Worm (Caenorhabditis elegans): ENCODE data around the gene dib-1.

The dib-1 gene

ce11 chrIV:2928409-2928808, 37.7 kb downstream of the dib-1 start, which contains the start of gene manf-1 (continued):
- TF ChIP-seq hlh-11 (tag; optimal IDR thresholded peaks at IDR 0.05) (peak; percentile 58), gei-8 (GFP tag; optimal IDR thresholded peaks at IDR 0.05) (no peak), tag-97 (GFP tag; IDR thresholded peaks at IDR 0.05) (no peak), ctbp-1 (GFP tag; IDR thresholded peaks at IDR 0.05) (no peak), madf-5 (GFP tag; IDR thresholded peaks at IDR 0.05) (no peak), pqm-1 (tag; optimal IDR thresholded peaks at IDR 0.05) (no peak), rbr-2 (tag; optimal IDR thresholded peaks at IDR 0.05) (peak; percentile 54), skn-1 (tag; optimal IDR thresholded peaks at IDR 0.05) (no peak), nhr-6 (tag; optimal IDR thresholded peaks at IDR 0.05) (peak; percentile 10), egl-27 (tag; optimal IDR thresholded peaks at IDR 0.05) (no peak), ztf-7 (tag; optimal IDR thresholded peaks at IDR 0.05) (peak; percentile 56), dmd-6 (GFP tag; IDR thresholded peaks at IDR 0.05) (peak; percentile 56), zfp-2 (tag; optimal IDR thresholded peaks at IDR 0.05) (no peak), snpc-4 (tag; optimal IDR thresholded peaks at IDR 0.05) (no peak), nhr-102 (tag; optimal IDR thresholded peaks at IDR 0.05) (peak; percentile 13), cey-2 (tag; optimal IDR thresholded peaks at IDR 0.05; ENCODE audit: borderline replicate concordance, insufficient read depth) (no peak)

- TF ChIP-seq dve-1 (tag; optimal IDR thresholded peaks at IDR 0.05; ENCODE audit: insufficient read depth) (peak; percentile 11), hlh-30 (tag; optimal IDR thresholded peaks at IDR 0.05; ENCODE audit: insufficient read depth) (no peak), pqm-1 (tag; optimal IDR thresholded peaks at IDR 0.05) (peak; percentile 1), hmg-1.1 (GFP tag; IDR thresholded peaks at IDR 0.05) (no peak), daf-16 (GFP tag; optimal IDR thresholded peaks at IDR 0.05) (no peak), daf-16 (tag; optimal IDR thresholded peaks at IDR 0.05) (peak; percentile 50), php-3 (GFP tag; IDR thresholded peaks at IDR 0.05) (no peak), ceh-20 (GFP tag; IDR thresholded peaks at IDR 0.05) (no peak), dmd-6 (GFP tag; IDR thresholded peaks at IDR 0.05) (peak; percentile 20; the same call in 1 of the 2 replicates), hlh-11 (tag; optimal IDR thresholded peaks at IDR 0.05) (peak; percentile 7), saeg-2 (GFP tag; IDR thresholded peaks at IDR 0.05) (no peak), dmd-8 (GFP tag; IDR thresholded peaks at IDR 0.05) (no peak), aha-1 (tag) (peak; percentile 74), jun-1 (tag; optimal IDR thresholded peaks at IDR 0.05) (no peak), nhr-28 (tag; optimal IDR thresholded peaks at IDR 0.05) (peak; percentile 28)
Measured at ce11 chrIV:2931228-2931627, 40.5 kb downstream of the dib-1 start, which contains the start of gene samt-1. TSS of gene samt-1 (plus strand) at chrIV:2931403.

- TF ChIP-seq saeg-2 (GFP tag; IDR thresholded peaks at IDR 0.05), result no peak
- no peak for TF ChIP-seq F26F4.8 (GFP tag; conservative IDR thresholded peaks at IDR 0.05)
- TF ChIP-seq zfp-3 (GFP tag; conservative IDR thresholded peaks at IDR 0.05), result no peak
- no peak for TF ChIP-seq dmd-8 (GFP tag; IDR thresholded peaks at IDR 0.05)
- no peak for TF ChIP-seq cey-2 (tag; optimal IDR thresholded peaks at IDR 0.05; ENCODE audit: borderline replicate concordance, insufficient read depth)
- TF ChIP-seq lin-39 (tag; optimal IDR thresholded peaks at IDR 0.05), result no peak
- TF ChIP-seq ceh-20 (GFP tag; IDR thresholded peaks at IDR 0.05), result no peak
- TF ChIP-seq daf-12 (tag; optimal IDR thresholded peaks at IDR 0.05), result no peak
- no peak for TF ChIP-seq tag-97 (GFP tag; IDR thresholded peaks at IDR 0.05)
- no peak for TF ChIP-seq Y5F2A.4 (GFP tag; optimal IDR thresholded peaks at IDR 0.05)
- TF ChIP-seq F44E2.7 (GFP tag; IDR thresholded peaks at IDR 0.05), result no peak
- TF ChIP-seq skn-1 (tag; optimal IDR thresholded peaks at IDR 0.05), result no peak
- TF ChIP-seq F10B5.3 (tag; optimal IDR thresholded peaks at IDR 0.05), result no peak
- TF ChIP-seq madf-5 (GFP tag; IDR thresholded peaks at IDR 0.05), result no peak
- TF ChIP-seq hif-1 (tag; optimal IDR thresholded peaks at IDR 0.05), result no peak
- TF ChIP-seq nhr-102 (tag; optimal IDR thresholded peaks at IDR 0.05), result no peak
- no peak for TF ChIP-seq dve-1 (tag; optimal IDR thresholded peaks at IDR 0.05; ENCODE audit: insufficient read depth)
Measured at ce11 chrIV:2935194-2935593, 44.5 kb downstream of the dib-1 start.

Measured in whole organism, L4 larva.